Worm (Caenorhabditis elegans): ENCODE results near the gene srh-61.

srh-61 gene

DNA sequence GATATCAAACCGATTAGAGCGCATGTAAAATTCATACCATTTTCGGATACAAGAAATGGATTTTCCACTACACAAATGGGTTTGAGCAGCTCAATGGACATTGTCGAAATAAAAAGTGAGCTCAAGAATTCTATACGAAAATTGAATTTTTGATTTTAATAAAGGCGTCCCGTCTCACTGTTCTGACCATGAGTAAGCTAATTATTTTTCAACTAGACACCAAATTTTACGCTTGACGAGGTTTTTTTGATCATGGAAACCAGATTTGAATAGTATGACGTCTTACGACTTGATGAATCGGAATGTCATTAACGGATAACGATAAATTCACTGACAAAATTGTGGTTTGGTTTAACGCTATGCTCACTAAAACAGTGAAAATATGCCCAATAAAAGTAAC is at the start of gene srh-61:
srh-61 (minus strand) TSS at position 101 of the 400 bp plus-strand sequence.
- TF ChIP-seq hlh-15 (tag; optimal IDR thresholded peaks at IDR 0.05) (no peak), ceh-9 (tag; optimal IDR thresholded peaks at IDR 0.05) (no peak), lin-11 (tag; optimal IDR thresholded peaks at IDR 0.05) (no peak), ceh-45 (GFP tag; IDR thresholded peaks at IDR 0.05) (no peak), ceh-18 (tag; optimal IDR thresholded peaks at IDR 0.05) (no peak), unc-3 (GFP tag; conservative IDR thresholded peaks at IDR 0.05) (no peak), unc-3 (tag; optimal IDR thresholded peaks at IDR 0.05) (no peak), pat-9 (tag; optimal IDR thresholded peaks at IDR 0.05) (no peak), ceh-19 (GFP tag; optimal IDR thresholded peaks at IDR 0.05) (no peak), elt-2 (tag; optimal IDR thresholded peaks at IDR 0.05) (no peak), hlh-6 (tag; optimal IDR thresholded peaks at IDR 0.05) (no peak), ceh-24 (tag; optimal IDR thresholded peaks at IDR 0.05) (no peak), gmeb-2 (tag; optimal IDR thresholded peaks at IDR 0.05) (no peak), ttx-3 (tag; optimal IDR thresholded peaks at IDR 0.05) (no peak), syd-9 (tag; optimal IDR thresholded peaks at IDR 0.05) (no peak), tbx-7 (tag; optimal IDR thresholded peaks at IDR 0.05) (no peak), K09A11.1 (tag; optimal IDR thresholded peaks at IDR 0.05; ENCODE audit: insufficient read depth) (no peak)

DNA sequence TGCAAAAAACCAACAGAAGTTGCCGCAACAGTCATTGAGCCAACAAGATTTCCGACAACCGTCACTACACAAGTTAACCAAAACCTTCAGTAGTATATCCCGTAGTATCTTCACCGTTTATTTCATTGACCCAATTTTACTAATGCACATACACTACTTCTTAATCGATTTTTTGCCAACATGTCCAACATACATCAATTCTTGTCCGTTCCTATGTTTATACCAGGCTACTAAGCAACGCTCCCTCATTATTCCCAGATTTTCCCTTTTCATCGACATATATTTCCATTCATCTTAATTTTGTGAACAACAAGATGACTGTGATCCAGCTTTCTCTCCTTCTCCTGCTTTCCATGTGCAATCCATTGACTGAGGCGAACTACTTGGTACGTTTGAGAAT is 49.6 kb upstream of the srh-61 start, which contains the start of gene F49C5.7:
F49C5.7 (plus strand) TSS at position 301 of the 400 bp plus-strand sequence.
- no peak for TF ChIP-seq pqm-1 (tag; optimal IDR thresholded peaks at IDR 0.05)
- no peak for TF ChIP-seq pha-2 (tag; optimal IDR thresholded peaks at IDR 0.05)
- TF ChIP-seq lim-6 (tag; optimal IDR thresholded peaks at IDR 0.05), result no peak
- TF ChIP-seq hlh-30 (tag; optimal IDR thresholded peaks at IDR 0.05; ENCODE audit: insufficient read depth), result no peak
- no peak for TF ChIP-seq pag-3 (tag; optimal IDR thresholded peaks at IDR 0.05; ENCODE audit: borderline replicate concordance)
- no peak for TF ChIP-seq dve-1 (tag; optimal IDR thresholded peaks at IDR 0.05)
- TF ChIP-seq eyg-1 (tag; optimal IDR thresholded peaks at IDR 0.05), result no peak
- no peak for TF ChIP-seq pha-4 (tag; optimal IDR thresholded peaks at IDR 0.05)

DNA sequence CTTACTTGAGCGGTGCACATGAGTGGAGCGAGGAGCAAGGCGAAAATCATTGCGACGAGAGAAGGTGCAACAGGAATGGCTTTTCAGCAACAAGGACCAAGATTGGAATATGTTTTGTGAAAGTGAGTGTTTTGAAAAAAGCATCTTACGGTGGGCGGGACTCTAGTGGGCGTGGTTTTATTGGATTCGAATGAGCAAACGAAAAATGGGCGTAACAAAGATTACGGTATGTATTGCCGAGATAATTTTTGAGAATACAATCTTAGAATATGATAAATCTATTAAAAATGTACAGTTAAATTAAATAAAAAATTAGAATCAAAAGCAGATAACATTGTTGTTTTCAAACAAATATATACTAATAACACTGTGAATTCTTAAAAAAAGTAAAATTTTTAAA is 44.0 kb upstream of the srh-61 start, which contains the start of gene F49C5.12:
F49C5.12 (minus strand) TSS at position 101 of the 400 bp plus-strand sequence.
- TF ChIP-seq elt-2 (tag; optimal IDR thresholded peaks at IDR 0.05) (no peak), ref-2 (tag; optimal IDR thresholded peaks at IDR 0.05) (no peak), hlh-15 (tag; optimal IDR thresholded peaks at IDR 0.05) (no peak), ceh-6 (GFP tag; optimal IDR thresholded peaks at IDR 0.05) (no peak)

DNA sequence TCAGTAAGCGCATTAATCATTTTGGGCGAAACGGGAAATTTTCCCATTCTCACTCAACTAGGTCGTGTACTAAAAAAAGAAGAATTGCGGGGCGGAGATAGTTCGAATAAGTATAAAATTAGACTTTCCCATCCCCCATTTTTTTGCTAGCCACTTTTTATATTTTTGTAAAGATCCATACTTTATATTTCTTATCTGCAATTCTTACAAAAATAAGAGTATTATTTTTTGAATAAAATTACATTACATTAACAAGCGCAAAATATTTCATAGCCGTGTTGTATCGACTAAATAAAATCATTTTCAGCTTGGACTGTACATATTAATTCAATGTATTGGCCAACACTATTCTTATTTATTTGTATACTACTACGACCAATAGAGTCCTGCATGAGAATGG is 39.4 kb upstream of the srh-61 start, which contains the start of gene F49C5.11:
F49C5.11 (plus strand) TSS at position 301 of the 400 bp plus-strand sequence.
- no peak for TF ChIP-seq fax-1 (tag; optimal IDR thresholded peaks at IDR 0.05)
- no peak for TF ChIP-seq pqm-1 (tag; optimal IDR thresholded peaks at IDR 0.05)
- no peak for TF ChIP-seq tbx-7 (tag; optimal IDR thresholded peaks at IDR 0.05)
- no peak for TF ChIP-seq hlh-30 (tag; optimal IDR thresholded peaks at IDR 0.05; ENCODE audit: insufficient read depth)
- no peak for TF ChIP-seq lin-11 (tag; optimal IDR thresholded peaks at IDR 0.05)
- no peak for TF ChIP-seq ceh-31 (tag; optimal IDR thresholded peaks at IDR 0.05)
- no peak for TF ChIP-seq ceh-45 (GFP tag; IDR thresholded peaks at IDR 0.05)
- TF ChIP-seq K09A11.1 (tag; optimal IDR thresholded peaks at IDR 0.05; ENCODE audit: insufficient read depth), result no peak
- TF ChIP-seq sox-2 (GFP tag; IDR thresholded peaks at IDR 0.05), result no peak

DNA sequence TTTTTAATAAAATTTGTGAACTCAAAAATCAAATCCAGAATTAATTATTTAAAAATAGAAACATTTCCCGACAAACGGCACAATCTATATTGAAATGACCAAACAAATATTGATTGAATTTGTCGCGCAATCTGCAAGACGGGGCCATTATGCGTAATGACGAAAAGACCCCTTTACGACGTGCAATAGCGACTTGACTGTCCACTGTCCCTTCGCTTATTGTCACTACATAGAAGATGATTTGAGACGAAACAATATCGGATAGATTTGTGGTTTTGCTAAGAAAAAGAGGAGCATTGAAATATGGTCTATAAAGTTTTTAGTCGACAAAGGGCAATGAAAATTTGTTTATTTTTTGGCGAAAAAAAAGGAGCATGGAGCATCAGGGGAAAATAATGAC is 34.7 kb upstream of the srh-61 start:
- TF ChIP-seq sdc-2 (tag; optimal IDR thresholded peaks at IDR 0.05) (peak; percentile 97), ceh-9 (tag; optimal IDR thresholded peaks at IDR 0.05) (no peak)

DNA sequence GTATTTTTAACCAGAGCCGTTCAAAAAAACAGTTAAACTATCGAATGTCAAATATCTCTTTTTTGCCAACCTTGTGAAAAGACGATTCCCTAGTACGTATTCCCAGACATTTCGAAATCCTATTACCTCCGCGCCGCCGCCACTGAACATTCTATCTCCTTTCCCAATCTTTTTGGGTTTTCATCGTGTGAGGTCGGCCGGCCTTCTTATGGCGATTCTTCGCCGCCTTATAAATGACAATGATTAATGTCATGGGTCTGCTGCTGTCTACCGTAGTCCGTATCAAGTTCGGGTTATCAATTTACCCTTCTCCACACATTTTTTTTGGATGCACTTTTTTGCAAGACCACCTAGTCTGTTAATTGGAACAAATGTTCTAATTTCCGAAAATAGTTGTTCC is 33.4 kb upstream of the srh-61 start:
- TF ChIP-seq ahr-1 (tag; optimal IDR thresholded peaks at IDR 0.05) (no peak), tbx-2 (tag; optimal IDR thresholded peaks at IDR 0.05) (no peak), dve-1 (tag; optimal IDR thresholded peaks at IDR 0.05) (no peak), unc-55 (GFP tag; optimal IDR thresholded peaks at IDR 0.05) (no peak), ceh-18 (tag; optimal IDR thresholded peaks at IDR 0.05) (no peak), C08G9.2 (tag; optimal IDR thresholded peaks at IDR 0.05) (no peak), che-1 (tag; optimal IDR thresholded peaks at IDR 0.05) (no peak), syd-9 (tag; optimal IDR thresholded peaks at IDR 0.05) (no peak), sox-2 (GFP tag; IDR thresholded peaks at IDR 0.05) (no peak)

All from whole organism, late embryonic.